Fruit fly (Drosophila melanogaster) whole organism: ENCODE measurements around the gene CG10996.

Experiments used
- CG8478 ChIP-seq: fragments of >200 bp; optimal IDR thresholded peaks from 2 replicates; lab custom pipeline; 2018; ENCODE audit warnings: inconsistent platforms
- Dll ChIP-seq: fragments of >200 bp; optimal IDR thresholded peaks from 2 replicates; lab custom pipeline; 2017
- EcR ChIP-seq, 2 experiments: fragments of >200 bp; optimal IDR thresholded peaks; 2 replicates each; lab custom pipeline; 2017; ENCODE audit warnings: missing biosample characterization in 2 of 2, missing genetic modification characterization in 2 of 2, missing genetic modification reagents in 2 of 2
- pan ChIP-seq: fragments of >200 bp; optimal IDR thresholded peaks from 2 replicates; lab custom pipeline; 2017
- psq ChIP-seq: fragments of >200 bp; optimal IDR thresholded peaks from 2 replicates; lab custom pipeline; 2017
- usp ChIP-seq: fragments of >200 bp; optimal IDR thresholded peaks from 2 replicates; lab custom pipeline; 2017; ENCODE audit warnings: missing biosample characterization, missing genetic modification characterization, mixed read lengths

Gene CG10996

DNA sequence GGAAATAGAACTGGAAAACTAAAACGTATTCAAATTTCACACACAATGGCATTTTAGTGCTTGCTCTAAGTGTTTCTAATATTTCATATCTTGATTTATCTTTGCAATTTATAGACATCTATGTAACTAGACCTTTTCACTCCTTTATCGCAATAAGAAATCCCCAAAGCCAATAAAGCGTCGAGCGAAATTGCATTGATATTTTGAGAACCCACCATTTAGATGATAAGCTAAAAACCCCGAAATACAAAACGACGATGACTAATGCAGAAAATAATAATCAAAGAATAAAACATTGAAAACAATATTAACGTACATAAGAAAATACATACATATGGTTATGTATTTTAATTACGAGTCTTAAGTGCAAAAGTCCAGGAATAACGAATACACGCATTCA lies 18.9 kb downstream of the CG10996 start:
- TF ChIP-seq psq (lab: Kevin White, UChicago) (no peak), pan (lab: Kevin White, UChicago) (no peak), EcR (GFP tag; optimal IDR thresholded peaks at IDR 0.05; lab: Kevin White, UChicago) (no peak), usp (GFP tag; lab: Kevin White, UChicago) (no peak)

- no peak for TF ChIP-seq EcR (GFP tag; optimal IDR thresholded peaks at IDR 0.05; lab: Kevin White, UChicago)
- no peak for TF ChIP-seq psq (lab: Kevin White, UChicago)
- no peak for TF ChIP-seq usp (GFP tag; lab: Kevin White, UChicago)
- TF ChIP-seq pan (lab: Kevin White, UChicago), result no peak
- TF ChIP-seq CG8478 (lab: Kevin White, UChicago), result no peak
These were observed 26.7 kb downstream of the CG10996 start for dm6 chrX:13770768-13771167.

dm6 chrX:13766495-13766894 lies 30.9 kb downstream of the CG10996 start:
- TF ChIP-seq Dll (lab: Kevin White, UChicago), result no peak
- TF ChIP-seq psq (lab: Kevin White, UChicago), result no peak
- TF ChIP-seq pan (lab: Kevin White, UChicago), result no peak
- no peak for TF ChIP-seq usp (GFP tag; lab: Kevin White, UChicago)
- no peak for TF ChIP-seq CG8478 (lab: Kevin White, UChicago)
- TF ChIP-seq EcR (GFP tag; optimal IDR thresholded peaks at IDR 0.05; lab: Kevin White, UChicago), result no peak

dm6 chrX:13765217-13765616 lies 32.2 kb downstream of the CG10996 start:
- TF ChIP-seq usp (GFP tag; lab: Kevin White, UChicago) (no peak), EcR (GFP tag; optimal IDR thresholded peaks at IDR 0.05; lab: Kevin White, UChicago) (no peak), psq (lab: Kevin White, UChicago) (no peak), CG8478 (lab: Kevin White, UChicago) (no peak), pan (lab: Kevin White, UChicago) (no peak), Dll (lab: Kevin White, UChicago) (no peak)

DNA sequence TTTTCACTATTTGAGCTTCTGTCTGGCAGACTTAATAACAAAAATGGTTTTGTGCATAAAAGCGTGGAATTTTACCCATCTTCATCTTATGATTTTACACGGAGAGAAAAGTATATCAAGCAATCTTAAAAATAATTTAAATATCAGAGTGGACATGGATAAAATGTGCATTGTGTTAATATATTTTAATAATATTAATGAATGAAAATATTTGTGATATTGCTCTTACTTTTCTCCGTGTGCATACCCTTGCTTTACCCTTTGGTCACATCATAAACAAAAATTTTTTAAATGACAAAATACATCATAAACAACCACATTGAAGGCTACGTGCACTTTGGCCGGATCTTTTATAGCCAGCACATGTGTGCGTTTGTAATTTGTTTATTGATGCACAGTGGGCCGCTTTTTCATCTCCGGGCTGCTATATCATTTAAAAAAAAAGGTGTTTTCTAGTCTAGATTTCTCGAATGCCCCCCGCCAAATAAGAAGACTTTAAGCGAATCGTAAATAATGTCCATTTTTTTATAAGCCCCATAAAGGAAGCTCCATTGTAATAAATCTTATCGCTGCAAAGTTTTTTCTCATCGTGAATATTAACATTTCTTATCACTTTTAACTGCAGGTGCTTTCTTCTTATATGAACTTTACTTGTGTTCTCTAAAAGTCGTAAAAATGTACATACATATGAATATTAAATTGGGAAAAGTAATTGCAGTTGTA lies 32.9 kb downstream of the CG10996 start:
- TF ChIP-seq usp (GFP tag; lab: Kevin White, UChicago), result no peak
- no peak for TF ChIP-seq CG8478 (lab: Kevin White, UChicago)
- TF ChIP-seq psq (lab: Kevin White, UChicago), result no peak
- no peak for TF ChIP-seq EcR (GFP tag; optimal IDR thresholded peaks at IDR 0.05; lab: Kevin White, UChicago)
- no peak for TF ChIP-seq Dll (lab: Kevin White, UChicago)
- no peak for TF ChIP-seq pan (lab: Kevin White, UChicago)

DNA sequence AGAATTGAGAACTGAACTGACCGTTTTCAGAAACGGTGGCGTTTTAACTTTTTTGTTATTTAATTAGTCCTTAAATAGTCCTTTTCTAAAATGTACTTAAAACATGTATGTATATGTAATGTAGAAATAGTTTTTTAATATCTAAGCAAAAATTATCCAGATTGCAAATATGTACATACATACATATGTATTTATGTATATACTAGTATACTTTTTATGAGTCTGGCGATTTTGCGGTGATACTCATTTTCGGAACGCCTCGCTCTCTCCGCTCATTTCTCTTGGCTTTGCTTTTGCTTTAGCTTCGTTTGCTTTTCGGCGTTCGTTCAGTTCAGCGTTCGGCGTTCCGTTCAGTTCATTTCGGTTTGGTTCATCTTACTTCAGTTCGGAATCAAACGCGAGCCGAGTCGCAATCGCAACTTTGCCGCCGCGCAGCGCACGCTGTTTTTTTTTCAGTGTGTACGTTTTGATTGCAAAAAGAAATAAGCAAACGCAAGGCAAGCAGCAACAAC lies 35.0 kb downstream of the CG10996 start, which contains the start of gene rdgB:
rdgB (plus strand) TSS at position 381 of the 512 bp plus-strand sequence.
- no peak for TF ChIP-seq pan (lab: Kevin White, UChicago)
- TF ChIP-seq usp (GFP tag; lab: Kevin White, UChicago), result no peak
- TF ChIP-seq Dll (lab: Kevin White, UChicago), result no peak
- TF ChIP-seq EcR (GFP tag; optimal IDR thresholded peaks at IDR 0.05; lab: Kevin White, UChicago), result no peak
- TF ChIP-seq psq (lab: Kevin White, UChicago), result no peak
- TF ChIP-seq CG8478 (lab: Kevin White, UChicago), result no peak

dm6 chrX:13761762-13762371 lies 35.6 kb downstream of the CG10996 start:
- TF ChIP-seq psq (lab: Kevin White, UChicago) (no peak), Dll (lab: Kevin White, UChicago) (peak; percentile 3), CG8478 (lab: Kevin White, UChicago) (no peak)

dm6 chrX:13758989-13759549 lies 38.4 kb downstream of the CG10996 start, which contains the start of gene Yp3:
TSS of gene Yp3 (plus strand) at chrX:13759546.
- TF ChIP-seq usp (GFP tag; lab: Kevin White, UChicago) (no peak), pan (lab: Kevin White, UChicago) (no peak), Dll (lab: Kevin White, UChicago) (no peak), psq (lab: Kevin White, UChicago) (no peak), EcR (GFP tag; optimal IDR thresholded peaks at IDR 0.05; lab: Kevin White, UChicago) (no peak)

- TF ChIP-seq EcR (GFP tag; optimal IDR thresholded peaks at IDR 0.05; lab: Kevin White, UChicago) (no peak), pan (lab: Kevin White, UChicago) (no peak), usp (GFP tag; lab: Kevin White, UChicago) (no peak), CG8478 (lab: Kevin White, UChicago) (no peak), Dll (lab: Kevin White, UChicago) (no peak), psq (lab: Kevin White, UChicago) (no peak)
These were observed 40.6 kb downstream of the CG10996 start, which contains the start of the genes CG32625 and Rtc1 for dm6 chrX:13756776-13757312. TSS of gene CG32625 (minus strand) at chrX:13756826. TSS of gene Rtc1 (plus strand) at chrX:13757179.

- TF ChIP-seq Dll (lab: Kevin White, UChicago), result no peak
- TF ChIP-seq pan (lab: Kevin White, UChicago), result no peak
- TF ChIP-seq EcR (GFP tag; optimal IDR thresholded peaks at IDR 0.05; lab: Kevin White, UChicago), result peak in 1 of 2 experiments; percentile 51
These were observed 42.3 kb downstream of the CG10996 start, which contains the start of gene Pdcd4 for dm6 chrX:13755152-13755557. TSS of gene Pdcd4 (minus strand) at chrX:13755406.

DNA sequence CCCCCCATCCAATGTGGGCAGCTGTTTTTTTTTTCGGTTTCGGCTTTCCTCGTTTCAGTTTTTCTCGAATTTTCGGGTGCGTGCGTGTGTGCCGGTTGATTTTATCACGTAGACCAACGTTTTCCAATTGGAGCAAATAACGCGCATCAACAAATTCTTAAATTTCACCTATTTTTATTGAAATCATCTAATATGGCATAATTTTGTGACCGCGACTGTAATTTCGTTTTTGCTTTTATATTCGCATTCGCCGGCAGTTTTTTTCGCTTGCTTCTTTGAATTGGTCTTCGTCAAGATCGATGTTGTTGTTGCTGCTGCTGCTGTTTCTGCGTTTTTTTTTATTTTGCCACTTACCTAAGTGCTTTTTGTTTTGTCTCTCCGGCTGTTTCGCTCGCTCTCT lies 43.0 kb downstream of the CG10996 start:
- TF ChIP-seq usp (GFP tag; lab: Kevin White, UChicago) (no peak), CG8478 (lab: Kevin White, UChicago) (no peak), Dll (lab: Kevin White, UChicago) (no peak), psq (lab: Kevin White, UChicago) (no peak), pan (lab: Kevin White, UChicago) (no peak), EcR (GFP tag; optimal IDR thresholded peaks at IDR 0.05; lab: Kevin White, UChicago) (no peak)
